Worm (Caenorhabditis elegans) whole organism, L3 larva: ENCODE data around the gene taf-13.

ENCODE experiments used
- R02D3.7 ChIP-seq: fragments of 150-350 bp; optimal IDR thresholded peaks from 2 replicates; lab custom pipeline; 2014; ENCODE audit warnings: missing biosample characterization, missing genetic modification characterization
- aly-2 ChIP-seq: fragments of 150-350 bp; optimal IDR thresholded peaks from 2 replicates; lab custom pipeline; 2014; ENCODE audit warnings: missing biosample characterization, missing genetic modification characterization
- ceh-16 ChIP-seq: sonication (generic microtip); optimal IDR thresholded peaks from 2 replicates; lab custom pipeline; 2017; ENCODE audit warnings: missing biosample characterization, missing genetic modification characterization
- ceh-28 ChIP-seq: fragments of 150-350 bp; optimal IDR thresholded peaks from 2 replicates; lab custom pipeline; 2014; ENCODE audit warnings: missing biosample characterization, missing genetic modification reagents, missing genetic modification characterization
- ceh-82 ChIP-seq: fragments of 150-350 bp; optimal IDR thresholded peaks from 2 replicates; lab custom pipeline; 2014; ENCODE audit warnings: missing biosample characterization, missing genetic modification characterization
- egl-27 ChIP-seq: sonication (generic microtip); optimal IDR thresholded peaks from 4 replicates; lab custom pipeline; 2017; ENCODE audit warnings: missing biosample characterization, missing genetic modification reagents, missing genetic modification characterization
- elt-1 ChIP-seq: fragments of 150-350 bp; optimal IDR thresholded peaks from 2 replicates; lab custom pipeline; 2014; ENCODE audit warnings: missing biosample characterization, missing genetic modification characterization
- elt-2 ChIP-seq: sonication (generic microtip); optimal IDR thresholded peaks from 2 replicates; lab custom pipeline; 2016; ENCODE audit warnings: missing genetic modification reagents, mild to moderate bottlenecking, missing genetic modification characterization, missing compliant biosample characterization
- elt-3 ChIP-seq, 3 experiments: fragments of 150-350 bp in 1 of 3; sonication (generic microtip) in 2 of 3; optimal IDR thresholded peaks; 2 replicates in 2 of 3; 4 replicates in 1 of 3; lab custom pipeline; 2014 to 2017; ENCODE audit warnings: missing biosample characterization in 3 of 3, missing genetic modification characterization in 3 of 3
- eor-1 ChIP-seq, 2 experiments: fragments of 150-350 bp; optimal IDR thresholded peaks; 2 replicates each; lab custom pipeline; 2014 to 2018; ENCODE audit warnings: missing biosample characterization in 2 of 2, missing genetic modification characterization in 2 of 2
- fkh-10 ChIP-seq: sonication (generic microtip); optimal IDR thresholded peaks from 2 replicates; lab custom pipeline; 2017; ENCODE audit warnings: missing biosample characterization, missing genetic modification reagents, missing genetic modification characterization
- fkh-2 ChIP-seq: fragments of 150-350 bp; optimal IDR thresholded peaks from 2 replicates; lab custom pipeline; 2014; ENCODE audit warnings: missing biosample characterization, missing genetic modification reagents, missing genetic modification characterization
- fos-1 ChIP-seq: fragments of 150-350 bp; optimal IDR thresholded peaks from 2 replicates; lab custom pipeline; 2014; ENCODE audit warnings: missing biosample characterization, missing genetic modification characterization
- hmg-11 ChIP-seq: sonication (generic microtip); optimal IDR thresholded peaks from 2 replicates; lab custom pipeline; 2016; ENCODE audit warnings: missing genetic modification characterization, missing compliant biosample characterization
- lin-15B ChIP-seq: fragments of 150-350 bp; optimal IDR thresholded peaks from 2 replicates; lab custom pipeline; 2014; ENCODE audit warnings: missing biosample characterization, missing genetic modification characterization
- lsy-12 ChIP-seq: sonication (generic microtip); optimal IDR thresholded peaks from 2 replicates; lab custom pipeline; 2016; ENCODE audit warnings: mild to moderate bottlenecking, missing genetic modification characterization, missing compliant biosample characterization
- mml-1 ChIP-seq: fragments of 150-350 bp; sonication (generic microtip); optimal IDR thresholded peaks from 3 replicates; lab custom pipeline; 2014; ENCODE audit warnings: missing biosample characterization, missing genetic modification characterization
- nfya-1 ChIP-seq: sonication (generic microtip); optimal IDR thresholded peaks from 2 replicates; lab custom pipeline; 2017; ENCODE audit warnings: missing genetic modification characterization, mild to moderate bottlenecking, missing compliant biosample characterization, antibody characterized with exemption, moderate library complexity; ENCODE audit not compliant: insufficient read depth
- nhr-12 ChIP-seq: fragments of 150-350 bp; optimal IDR thresholded peaks from 2 replicates; lab custom pipeline; 2014; ENCODE audit warnings: missing biosample characterization, missing genetic modification characterization
- nhr-23 ChIP-seq: fragments of 150-350 bp; optimal IDR thresholded peaks from 2 replicates; lab custom pipeline; 2014; ENCODE audit warnings: missing biosample characterization, missing genetic modification reagents, missing genetic modification characterization
- nhr-237 ChIP-seq: fragments of 150-350 bp; optimal IDR thresholded peaks from 2 replicates; lab custom pipeline; 2014; ENCODE audit warnings: missing biosample characterization, missing genetic modification characterization
- nhr-28 ChIP-seq: fragments of 150-350 bp; optimal IDR thresholded peaks from 2 replicates; lab custom pipeline; 2014; ENCODE audit warnings: missing biosample characterization, missing genetic modification characterization
- nhr-67 ChIP-seq: fragments of 150-350 bp; optimal IDR thresholded peaks from 2 replicates; lab custom pipeline; 2014; ENCODE audit warnings: missing biosample characterization, missing genetic modification characterization
- pha-4 ChIP-seq: fragments of 150-350 bp; optimal IDR thresholded peaks from 2 replicates; lab custom pipeline; 2014; ENCODE audit warnings: missing biosample characterization, missing genetic modification reagents, missing genetic modification characterization
- sea-2 ChIP-seq: fragments of 150-350 bp; sonication (generic microtip); optimal IDR thresholded peaks from 4 replicates; lab custom pipeline; 2014; ENCODE audit warnings: missing biosample characterization, missing genetic modification reagents, missing genetic modification characterization
- snpc-4 ChIP-seq: fragments of 150-350 bp; optimal IDR thresholded peaks from 2 replicates; lab custom pipeline; 2014; ENCODE audit warnings: missing biosample characterization, missing genetic modification characterization
- tbx-2 ChIP-seq: sonication (generic microtip); optimal IDR thresholded peaks from 2 replicates; lab custom pipeline; 2016; ENCODE audit warnings: mild to moderate bottlenecking, missing genetic modification characterization, missing compliant biosample characterization
- unc-39 ChIP-seq: sonication (generic microtip); optimal IDR thresholded peaks from 4 replicates; lab custom pipeline; 2017; ENCODE audit warnings: missing biosample characterization, missing genetic modification characterization
- unc-62 ChIP-seq: fragments of 150-350 bp; sonication (generic microtip); optimal IDR thresholded peaks from 4 replicates; lab custom pipeline; 2014; ENCODE audit warnings: missing biosample characterization, missing genetic modification reagents, missing genetic modification characterization
- zag-1 ChIP-seq: fragments of 150-350 bp; optimal IDR thresholded peaks from 2 replicates; lab custom pipeline; 2014; ENCODE audit warnings: missing biosample characterization, missing genetic modification characterization

Gene taf-13

DNA sequence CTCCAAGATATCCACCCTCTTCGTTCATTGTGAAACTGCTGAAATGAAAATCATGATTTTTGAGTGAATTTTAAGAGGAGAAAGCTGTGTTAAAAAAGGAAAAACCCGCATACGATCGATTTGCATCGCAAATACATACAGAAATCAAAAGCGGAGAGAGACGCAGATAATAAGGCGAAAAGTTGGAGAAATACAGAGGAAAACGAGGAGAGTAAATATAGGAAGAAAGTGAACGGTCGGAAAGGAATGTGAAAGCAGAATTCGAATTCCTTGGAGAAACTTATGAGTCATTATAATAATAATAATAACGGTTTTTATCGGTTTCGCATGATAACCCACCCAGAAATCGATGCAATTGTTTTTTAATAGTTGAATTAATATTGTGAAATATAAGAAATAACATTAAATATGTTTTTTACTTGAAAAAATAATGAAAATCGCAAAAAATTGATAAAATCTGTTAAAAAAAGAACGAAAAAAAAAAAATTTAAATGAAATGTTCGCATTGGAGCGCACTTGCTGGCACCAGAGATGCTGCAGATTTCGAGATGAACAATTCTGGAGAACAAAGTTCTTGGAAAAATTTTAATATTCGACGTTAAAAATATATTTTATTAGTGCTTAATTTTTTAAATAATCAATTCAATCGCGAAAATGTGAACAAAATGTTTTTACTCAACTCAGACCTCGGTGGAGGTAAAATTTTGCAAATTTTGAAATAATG lies 2.0 kb upstream of the taf-13 start, which contains the start of gene ccm-3:
Gene ccm-3, minus strand, starts transcription at position 38 of the 724 bp plus-strand sequence.
- TF ChIP-seq lin-15B (tag; lab: Kevin White, UChicago) = peak; percentile 72
- peak; percentile 80 for TF ChIP-seq pha-4 (tag; lab: Kevin White, UChicago)
- TF ChIP-seq hmg-11 (tag; lab: Kevin White, UChicago) = peak; percentile 1
- TF ChIP-seq elt-2 (tag; lab: Kevin White, UChicago) = peak; percentile 43
- TF ChIP-seq zag-1 (tag; lab: Kevin White, UChicago) = no peak
- TF ChIP-seq nfya-1 = peak; percentile 31
- peak; percentile 5 for TF ChIP-seq nhr-23
- no peak for TF ChIP-seq tbx-2

DNA sequence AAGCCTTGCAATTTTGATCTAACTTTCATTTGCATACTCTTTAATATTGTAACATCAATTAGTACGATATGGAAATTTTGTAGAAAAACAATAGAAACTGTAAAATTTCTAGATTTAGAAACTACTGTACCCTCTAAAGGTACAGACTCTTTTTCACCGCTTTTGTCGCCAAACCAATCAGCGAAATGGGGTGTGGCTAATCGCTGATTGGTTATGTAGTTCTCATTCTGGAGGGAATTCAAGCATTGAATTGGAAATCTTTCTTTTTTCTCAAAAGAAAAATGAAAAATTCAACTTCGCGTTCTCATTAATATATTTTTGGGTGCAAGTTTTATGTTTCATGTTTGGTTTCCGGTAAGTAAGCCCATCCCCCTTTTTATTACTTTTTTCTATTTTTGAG lies 1.9 kb downstream of the taf-13 start:
- no peak for TF ChIP-seq nhr-23
- TF ChIP-seq fkh-2 (tag; lab: Kevin White, UChicago) = no peak
- no peak for TF ChIP-seq ceh-28
- no peak for TF ChIP-seq zag-1 (tag; lab: Kevin White, UChicago)
- TF ChIP-seq unc-62 (GFP tag; lab: Kevin White, UChicago) = no peak
- TF ChIP-seq nhr-28 (tag; lab: Kevin White, UChicago) = no peak
- no peak for TF ChIP-seq aly-2 (tag; lab: Kevin White, UChicago)
- peak; percentile 81 for TF ChIP-seq nfya-1
- TF ChIP-seq, all 47 proteins: peak for 1

DNA sequence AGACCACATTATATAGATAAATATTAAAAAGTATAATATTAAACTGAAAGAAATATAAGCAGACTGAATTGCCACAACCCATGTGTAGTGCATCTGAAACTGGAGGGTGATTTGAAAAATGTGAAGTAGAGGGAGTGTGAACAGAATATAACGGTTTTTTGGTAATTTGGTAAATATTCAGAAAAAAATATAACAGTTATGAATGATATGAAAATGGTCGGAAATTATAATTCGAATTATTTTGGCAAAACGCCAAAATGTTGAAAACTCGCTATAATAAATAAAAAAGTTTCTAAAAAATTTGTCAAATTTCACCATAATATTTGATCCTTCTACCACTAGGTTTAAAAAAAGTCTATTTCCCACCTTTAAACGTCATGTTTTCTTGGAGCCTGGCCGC lies 3.2 kb downstream of the taf-13 start, which contains the start of gene srv-2:
Gene srv-2, minus strand, starts transcription at position 101 of the 400 bp plus-strand sequence.
- TF ChIP-seq ceh-16 (tag; lab: Kevin White, UChicago) (no peak), ceh-82 (tag; lab: Kevin White, UChicago) (no peak), unc-62 (GFP tag; lab: Kevin White, UChicago) (no peak), eor-1 (tag; optimal IDR thresholded peaks at IDR 0.05; lab: Kevin White, UChicago) (no peak)

DNA sequence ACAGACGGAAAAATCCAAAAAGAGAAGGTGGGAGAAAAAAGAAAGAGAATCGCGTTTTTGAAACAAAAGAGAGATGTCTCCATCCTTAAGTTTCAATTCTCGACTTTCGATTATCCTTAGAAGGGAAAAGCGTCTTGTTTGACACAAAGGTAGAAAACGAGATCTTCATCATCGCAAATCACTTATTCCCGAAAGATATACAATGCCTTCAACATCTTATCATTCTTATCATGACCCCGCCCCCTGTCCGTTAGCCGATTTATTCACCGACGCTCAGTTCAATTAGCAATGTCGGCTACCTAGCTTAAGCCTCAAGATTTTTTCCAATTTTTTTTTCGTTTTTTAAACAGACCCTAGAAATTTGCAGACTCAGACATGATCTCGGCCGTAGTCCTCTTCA lies 6.4 kb downstream of the taf-13 start, which contains the start of gene C14A4.9:
Gene C14A4.9, plus strand, starts transcription at position 368 of the 400 bp plus-strand sequence.
- TF ChIP-seq nhr-23 (peak; percentile 17), unc-39 (tag; lab: Kevin White, UChicago) (no peak), elt-3 (tag; optimal IDR thresholded peaks at IDR 0.05; lab: Kevin White, UChicago) (peak; percentile 11 to 84 (median 62)), elt-2 (tag; lab: Kevin White, UChicago) (no peak)

DNA sequence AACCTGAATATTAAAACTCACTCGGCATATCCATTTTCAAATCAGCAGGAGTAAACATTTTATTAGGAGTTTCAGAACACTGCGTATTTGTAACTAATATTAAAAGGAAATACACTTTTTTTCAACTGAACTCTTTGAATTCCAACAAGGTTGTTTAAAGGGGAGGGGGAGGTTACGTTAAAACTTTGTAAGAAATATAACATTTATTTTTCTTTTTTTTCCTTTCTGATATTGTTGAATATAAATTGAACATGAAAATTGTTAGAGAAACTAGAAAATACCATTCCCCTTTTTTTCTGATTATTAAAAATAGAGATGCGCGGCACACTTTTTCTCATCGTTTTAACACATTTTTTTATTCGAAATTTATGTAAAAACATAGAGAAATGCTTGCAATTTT lies 7.4 kb downstream of the taf-13 start, which contains the start of gene C14A4.8:
Gene C14A4.8, minus strand, starts transcription at position 101 of the 400 bp plus-strand sequence.
- TF ChIP-seq tbx-2 = no peak
- TF ChIP-seq R02D3.7 = no peak
- TF ChIP-seq elt-1 (tag; lab: Kevin White, UChicago) = no peak
- TF ChIP-seq sea-2 = no peak
- no peak for TF ChIP-seq lsy-12
- no peak for TF ChIP-seq nhr-67 (tag; lab: Kevin White, UChicago)
- TF ChIP-seq nfya-1 = no peak
- TF ChIP-seq nhr-237 (tag; lab: Kevin White, UChicago) = no peak
- TF ChIP-seq egl-27 (tag; lab: Kevin White, UChicago) = no peak
- no peak for TF ChIP-seq ceh-28
- TF ChIP-seq nhr-28 (tag; lab: Kevin White, UChicago) = no peak
- no peak for TF ChIP-seq snpc-4
- TF ChIP-seq aly-2 (tag; lab: Kevin White, UChicago) = no peak
- TF ChIP-seq fos-1 (tag; lab: Kevin White, UChicago) = no peak
- no peak for TF ChIP-seq fkh-10 (GFP tag; lab: Kevin White, UChicago)
- no peak for TF ChIP-seq mml-1 (tag; lab: Kevin White, UChicago)

DNA sequence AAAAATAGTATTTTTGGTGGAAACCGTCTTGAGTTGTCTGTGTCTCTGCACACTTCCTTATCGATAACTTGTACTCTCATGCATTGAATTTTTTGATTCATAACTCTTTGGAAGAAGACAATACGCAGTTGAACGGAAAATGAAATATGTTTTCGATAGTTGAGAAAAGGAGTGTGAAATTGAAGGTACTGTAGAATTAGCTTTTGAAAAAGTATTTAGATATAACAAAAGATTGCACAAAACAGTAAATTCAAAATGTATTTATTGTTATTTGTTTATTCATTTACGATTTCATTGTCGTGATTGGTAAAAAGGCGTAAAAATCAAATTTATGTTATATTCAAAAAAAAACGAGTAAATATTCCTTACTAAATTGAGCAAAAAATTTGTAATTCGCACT lies 8.9 kb downstream of the taf-13 start, which contains the start of gene C14A4.7:
Gene C14A4.7, minus strand, starts transcription at position 101 of the 400 bp plus-strand sequence.
- TF ChIP-seq ceh-82 (tag; lab: Kevin White, UChicago) = no peak
- no peak for TF ChIP-seq nhr-12 (tag; lab: Kevin White, UChicago)
- TF ChIP-seq elt-2 (tag; lab: Kevin White, UChicago) = peak; percentile 16
